Worm (Caenorhabditis elegans) whole organism, late embryonic: ENCODE data around the gene C27H5.2.
A peak's percentile ranks its signal among the peaks of the same experiment; 100 is the strongest.

Experiments
- C08G9.2 ChIP-seq: sonication (generic microtip); optimal IDR thresholded peaks from 2 replicates; lab custom pipeline; 2016; ENCODE audit warnings: mild to moderate bottlenecking, missing genetic modification characterization, moderate library complexity, missing compliant biosample characterization
- C38D4.7 ChIP-seq: fragments of 200-800 bp; sonication (Bioruptor generic); optimal IDR thresholded peaks from 2 replicates; lab custom pipeline; 2018; ENCODE audit warnings: mild to moderate bottlenecking, missing genetic modification characterization, moderate library complexity, missing compliant biosample characterization
- K02D7.2 ChIP-seq: sonication (generic microtip); optimal IDR thresholded peaks from 2 replicates; lab custom pipeline; 2017; ENCODE audit warnings: mild to moderate bottlenecking, missing genetic modification characterization, missing compliant biosample characterization
- Y22D7AL.16 ChIP-seq: sonication (generic microtip); optimal IDR thresholded peaks from 2 replicates; lab custom pipeline; 2016; ENCODE audit warnings: missing genetic modification characterization, missing compliant biosample characterization
- ama-1 ChIP-seq: fragments of 150-350 bp; optimal IDR thresholded peaks from 2 replicates; lab custom pipeline; 2014
- ceh-14 ChIP-seq: sonication (generic microtip); optimal IDR thresholded peaks from 2 replicates; lab custom pipeline; 2016; ENCODE audit warnings: missing genotype, missing genetic modification characterization, missing compliant biosample characterization
- ceh-19 ChIP-seq: fragments of 200-800 bp; sonication (Bioruptor generic); optimal IDR thresholded peaks from 2 replicates; lab custom pipeline; 2018; ENCODE audit warnings: mild to moderate bottlenecking, missing genetic modification characterization, missing compliant biosample characterization
- ceh-22 ChIP-seq: sonication (generic microtip); optimal IDR thresholded peaks from 2 replicates; lab custom pipeline; 2017; ENCODE audit warnings: missing biosample characterization, missing genetic modification characterization
- ceh-24 ChIP-seq: sonication (generic microtip); optimal IDR thresholded peaks from 2 replicates; lab custom pipeline; 2016; ENCODE audit warnings: mild to moderate bottlenecking, missing genetic modification characterization, missing compliant biosample characterization
- ceh-30 ChIP-seq: fragments of 150-350 bp; optimal IDR thresholded peaks from 2 replicates; lab custom pipeline; 2014; ENCODE audit warnings: missing biosample characterization, missing genetic modification characterization
- ceh-31 ChIP-seq: sonication (generic microtip); optimal IDR thresholded peaks from 2 replicates; lab custom pipeline; 2016; ENCODE audit warnings: missing genetic modification characterization, missing compliant biosample characterization
- ceh-34 ChIP-seq: sonication (generic microtip); optimal IDR thresholded peaks from 2 replicates; lab custom pipeline; 2016; ENCODE audit warnings: mild to moderate bottlenecking, missing genetic modification characterization, missing compliant biosample characterization
- ceh-45 ChIP-seq: fragments of 200-800 bp; sonication (Bioruptor generic); IDR thresholded peaks from 2 replicates; pipeline ENCODE4 v1.3.6; 2022; ENCODE audit warnings: missing genetic modification reagents, missing genetic modification characterization, missing compliant biosample characterization
- ceh-48 ChIP-seq: sonication (generic microtip); optimal IDR thresholded peaks from 2 replicates; lab custom pipeline; 2016; ENCODE audit warnings: missing genetic modification characterization, inconsistent platforms, missing compliant biosample characterization
- ceh-6 ChIP-seq: fragments of 200-800 bp; sonication (Bioruptor generic); optimal IDR thresholded peaks from 2 replicates; lab custom pipeline; 2018; ENCODE audit warnings: mild to moderate bottlenecking, missing genetic modification characterization, missing compliant biosample characterization
- che-1 ChIP-seq: sonication (generic microtip); optimal IDR thresholded peaks from 2 replicates; lab custom pipeline; 2016; ENCODE audit warnings: mild to moderate bottlenecking, missing genetic modification characterization, missing compliant biosample characterization
- elt-2 ChIP-seq: sonication (generic microtip); optimal IDR thresholded peaks from 2 replicates; lab custom pipeline; 2016; ENCODE audit warnings: missing genetic modification reagents, missing genetic modification characterization, missing compliant biosample characterization
- fkh-10 ChIP-seq: fragments of 150-350 bp; optimal IDR thresholded peaks from 2 replicates; lab custom pipeline; 2014; ENCODE audit warnings: missing biosample characterization, missing genetic modification reagents, missing genetic modification characterization
- gmeb-2 ChIP-seq: sonication (generic microtip); optimal IDR thresholded peaks from 2 replicates; lab custom pipeline; 2016; ENCODE audit warnings: missing genetic modification characterization, inconsistent platforms, missing compliant biosample characterization
- hlh-15 ChIP-seq: sonication (generic microtip); optimal IDR thresholded peaks from 2 replicates; lab custom pipeline; 2016; ENCODE audit warnings: missing genetic modification characterization, missing compliant biosample characterization
- lin-11 ChIP-seq: fragments of 200-800 bp; sonication (Bioruptor generic); optimal IDR thresholded peaks from 2 replicates; lab custom pipeline; 2018; ENCODE audit warnings: mild to moderate bottlenecking, missing genetic modification characterization, missing compliant biosample characterization
- madf-2 ChIP-seq: sonication (generic microtip); optimal IDR thresholded peaks from 2 replicates; lab custom pipeline; 2017; ENCODE audit warnings: missing genetic modification characterization, missing compliant biosample characterization
- nfya-1 ChIP-seq: sonication (generic microtip); optimal IDR thresholded peaks from 2 replicates; lab custom pipeline; 2017; ENCODE audit warnings: missing genetic modification characterization, mild to moderate bottlenecking, missing compliant biosample characterization, antibody characterized with exemption, moderate library complexity
- npax-4 ChIP-seq: sonication (generic microtip); optimal IDR thresholded peaks from 2 replicates; lab custom pipeline; 2016; ENCODE audit warnings: missing genetic modification characterization, missing compliant biosample characterization
- pag-3 ChIP-seq: sonication (generic microtip); optimal IDR thresholded peaks from 2 replicates; lab custom pipeline; 2016; ENCODE audit warnings: missing compliant biosample characterization, missing genetic modification characterization, borderline replicate concordance
- pqm-1 ChIP-seq: sonication (generic microtip); optimal IDR thresholded peaks from 2 replicates; lab custom pipeline; 2016; ENCODE audit warnings: missing genetic modification characterization, missing compliant biosample characterization
- pros-1 ChIP-seq: fragments of 150-350 bp; optimal IDR thresholded peaks from 2 replicates; lab custom pipeline; 2014; ENCODE audit warnings: missing biosample characterization, missing genetic modification reagents, missing genetic modification characterization
- ref-2 ChIP-seq: sonication (generic microtip); optimal IDR thresholded peaks from 2 replicates; lab custom pipeline; 2016; ENCODE audit warnings: missing genetic modification characterization, missing compliant biosample characterization
- sox-4 ChIP-seq: sonication (generic microtip); optimal IDR thresholded peaks from 2 replicates; lab custom pipeline; 2017; ENCODE audit warnings: mild to moderate bottlenecking, missing genetic modification characterization, inconsistent platforms, missing compliant biosample characterization
- tbx-7 ChIP-seq: sonication (generic microtip); optimal IDR thresholded peaks from 2 replicates; lab custom pipeline; 2016; ENCODE audit warnings: missing genotype, missing genetic modification characterization, missing compliant biosample characterization
- unc-42 ChIP-seq: sonication (generic microtip); optimal IDR thresholded peaks from 2 replicates; lab custom pipeline; 2016; ENCODE audit warnings: missing genotype, missing genetic modification characterization, missing compliant biosample characterization
- unc-86 ChIP-seq: sonication (generic microtip); optimal IDR thresholded peaks from 2 replicates; lab custom pipeline; 2016; ENCODE audit warnings: missing genetic modification characterization, missing compliant biosample characterization
- zip-5 ChIP-seq: sonication (generic microtip); optimal IDR thresholded peaks from 2 replicates; lab custom pipeline; 2016; ENCODE audit warnings: missing genetic modification characterization, missing compliant biosample characterization

Gene C27H5.2

ce11 chrII:7126457-7126856, 28.9 kb upstream of the C27H5.2 start, which contains the start of gene F10E7.1:
Gene F10E7.1 (plus strand): TSS chrII:7126757.
- no peak for TF ChIP-seq Y22D7AL.16
- TF ChIP-seq pag-3, result no peak
- TF ChIP-seq ceh-22 (tag; lab: Kevin White, UChicago), result no peak
- TF ChIP-seq npax-4 (tag; lab: Kevin White, UChicago), result no peak
- no peak for TF ChIP-seq ceh-14 (tag; lab: Kevin White, UChicago)
- no peak for TF ChIP-seq ceh-34 (tag; lab: Kevin White, UChicago)
- TF ChIP-seq tbx-7 (tag; lab: Kevin White, UChicago), result no peak
- no peak for TF ChIP-seq che-1
- no peak for TF ChIP-seq ceh-6 (GFP tag; lab: Kevin White, UChicago)
- no peak for TF ChIP-seq ceh-31 (tag; lab: Kevin White, UChicago)
- no peak for TF ChIP-seq nfya-1 (tag; lab: Kevin White, UChicago)
- no peak for TF ChIP-seq zip-5
- no peak for TF ChIP-seq ama-1 (lab: Kevin White, UChicago)

DNA sequence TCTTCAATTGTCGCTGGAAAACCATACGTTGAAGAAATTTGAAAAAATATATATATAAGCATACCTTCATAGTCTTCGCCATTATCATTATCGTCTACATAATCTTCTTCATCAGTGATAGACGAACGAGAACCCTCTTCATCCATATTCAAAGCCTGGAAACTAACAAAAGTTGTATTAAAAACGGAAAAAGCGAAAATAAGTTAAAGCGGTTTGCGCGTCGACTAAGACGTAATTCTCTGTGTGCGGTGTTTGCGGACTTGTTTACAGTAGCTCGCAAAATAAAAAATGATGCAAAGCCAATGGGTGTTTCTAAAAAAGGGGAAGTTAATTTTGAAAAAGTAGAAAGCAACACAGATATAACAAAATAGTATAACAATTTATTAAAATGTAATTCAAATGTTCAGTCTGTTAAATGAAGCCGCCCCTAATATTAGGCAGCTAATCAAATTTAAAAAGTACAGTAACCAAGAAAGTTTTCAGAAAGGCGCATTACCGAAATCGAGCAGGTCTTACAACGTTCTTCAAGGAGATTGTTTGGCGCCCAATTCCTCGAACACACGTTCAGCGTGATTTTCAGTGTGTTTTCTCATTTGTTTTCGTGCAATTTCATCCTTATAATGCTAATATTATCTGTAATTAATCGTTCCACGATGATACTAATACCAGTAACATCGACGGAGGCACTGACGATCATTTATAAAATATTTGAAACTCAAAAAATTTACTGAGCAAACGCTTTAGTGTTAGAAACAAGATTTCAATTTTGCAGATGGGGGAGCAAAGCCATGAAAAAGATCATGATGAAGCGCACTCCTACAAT, 23.3 kb upstream of the C27H5.2 start, which contains the start of the genes T07F8.4 and gld-3:
TSS of gene T07F8.4 (minus strand) at position 162 of the 823 bp plus-strand sequence.
TSS of gene gld-3 (plus strand) at position 773 of the 823 bp plus-strand sequence.
- TF ChIP-seq ceh-31 (tag; lab: Kevin White, UChicago), result no peak
- TF ChIP-seq C38D4.7 (GFP tag; lab: Kevin White, UChicago), result no peak
- peak; percentile 4 for TF ChIP-seq nfya-1 (tag; lab: Kevin White, UChicago)
- no peak for TF ChIP-seq C08G9.2 (tag; lab: Kevin White, UChicago)
- TF ChIP-seq, all 69 proteins: peak for 1

DNA sequence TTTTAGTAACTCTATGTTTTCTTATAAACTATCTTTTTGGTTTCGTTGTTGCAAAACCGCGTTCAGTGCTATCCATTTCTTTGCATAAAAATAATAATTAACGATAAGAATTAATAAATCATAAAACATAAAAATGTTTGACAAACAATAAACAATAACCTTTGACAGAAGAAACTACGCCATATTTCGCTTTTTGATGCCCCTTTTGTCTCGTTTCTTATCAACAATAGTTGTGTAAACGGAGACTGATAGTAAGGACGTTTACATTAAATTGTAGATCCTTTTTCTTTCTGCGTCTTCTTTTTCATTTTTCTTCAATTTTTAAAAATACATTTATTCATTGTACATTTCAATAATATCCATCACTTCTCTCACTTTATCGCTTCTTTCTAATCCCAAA, 16.3 kb upstream of the C27H5.2 start:
- TF ChIP-seq unc-42, result no peak
- TF ChIP-seq elt-2 (tag; lab: Kevin White, UChicago), result peak; percentile 74
- no peak for TF ChIP-seq unc-86 (tag; lab: Kevin White, UChicago)
- TF ChIP-seq ceh-48 (tag; lab: Kevin White, UChicago), result no peak
- no peak for TF ChIP-seq pros-1 (tag; lab: Kevin White, UChicago)
- no peak for TF ChIP-seq ceh-45 (GFP tag; lab: Robert Waterston, UW)
- TF ChIP-seq zip-5, result no peak

ce11 chrII:7144307-7144706, 11.1 kb upstream of the C27H5.2 start, which contains the start of gene npr-31:
Gene npr-31 (plus strand): TSS chrII:7144607.
- TF ChIP-seq lin-11 (tag; lab: Kevin White, UChicago), result no peak
- TF ChIP-seq ceh-22 (tag; lab: Kevin White, UChicago), result no peak
- TF ChIP-seq, all 69 proteins: peak for 0

ce11 chrII:7146240-7146639, 9.1 kb upstream of the C27H5.2 start:
- TF ChIP-seq hlh-15 (tag; lab: Kevin White, UChicago) (no peak), sox-4 (no peak), K02D7.2 (tag; lab: Kevin White, UChicago) (no peak), pqm-1 (tag; lab: Kevin White, UChicago) (no peak), ref-2 (tag; lab: Kevin White, UChicago) (no peak), ceh-30 (no peak), madf-2 (tag; lab: Kevin White, UChicago) (no peak), ceh-19 (no peak), che-1 (no peak), ceh-24 (tag; lab: Kevin White, UChicago) (no peak), gmeb-2 (tag; lab: Kevin White, UChicago) (no peak), unc-86 (tag; lab: Kevin White, UChicago) (no peak), ceh-14 (tag; lab: Kevin White, UChicago) (no peak), fkh-10 (no peak), Y22D7AL.16 (no peak)
